Fruit fly (Drosophila melanogaster) whole organism, embryonic: ENCODE measurements around the gene Polr1D.

Source experiments
- Adf1 ChIP-seq: fragments of 200-800 bp; sonication (Bioruptor generic); IDR thresholded peaks from 2 replicates; pipeline ENCODE4 v1.3.6; 2022; ENCODE audit warnings: missing biosample characterization, missing genetic modification characterization
- Awh ChIP-seq: fragments of 200-800 bp; sonication (Bioruptor generic); IDR thresholded peaks from 2 replicates; pipeline ENCODE4, ENCODE4 v1.3.6; 2022; ENCODE audit warnings: missing biosample characterization, missing genetic modification characterization
- B-H2 ChIP-seq: fragments of 200-800 bp; sonication (Bioruptor generic); optimal IDR thresholded peaks from 2 replicates; lab custom pipeline; 2018; ENCODE audit warnings: missing biosample characterization, mild to moderate bottlenecking, missing genetic modification characterization
- Blimp-1 ChIP-seq: fragments of 200-800 bp; sonication (Bioruptor generic); optimal IDR thresholded peaks from 3 replicates; lab custom pipeline; 2018; ENCODE audit warnings: missing biosample characterization, missing genetic modification characterization, mild to moderate bottlenecking, moderate library complexity, missing genetic modification reagents
- C15 ChIP-seq: fragments of 200-800 bp; sonication (Bioruptor generic); IDR thresholded peaks from 3 replicates; pipeline ENCODE4 v1.3.6; 2022; ENCODE audit warnings: missing biosample characterization, missing genetic modification characterization
- CG10209 ChIP-seq: fragments of 200-800 bp; sonication (Bioruptor generic); optimal IDR thresholded peaks from 3 replicates; lab custom pipeline; 2017; ENCODE audit warnings: missing biosample characterization, mild to moderate bottlenecking, missing genetic modification characterization, missing genetic modification reagents
- CG10267 ChIP-seq: fragments of 200-800 bp; sonication (Bioruptor generic); optimal IDR thresholded peaks from 2 replicates; lab custom pipeline; 2018; ENCODE audit warnings: missing biosample characterization, mild to moderate bottlenecking, missing genetic modification characterization, moderate library complexity
- CG10274 ChIP-seq: fragments of 200-800 bp; sonication (Bioruptor generic); optimal IDR thresholded peaks from 3 replicates; lab custom pipeline; 2017; ENCODE audit warnings: missing biosample characterization, mild to moderate bottlenecking, missing genetic modification characterization
- CG11695 ChIP-seq: fragments of 200-800 bp; sonication (Bioruptor generic); IDR thresholded peaks from 3 replicates; pipeline ENCODE4 v1.3.6; 2022; ENCODE audit warnings: missing biosample characterization, missing genetic modification characterization
- CG12299 ChIP-seq: fragments of 200-800 bp; sonication (Bioruptor generic); optimal IDR thresholded peaks from 2 replicates; lab custom pipeline; 2018; ENCODE audit warnings: missing biosample characterization, mild to moderate bottlenecking, missing genetic modification characterization
- CG12391 ChIP-seq: fragments of 200-800 bp; sonication (Bioruptor generic); optimal IDR thresholded peaks from 3 replicates; lab custom pipeline; 2018; ENCODE audit warnings: missing biosample characterization, mild to moderate bottlenecking, missing genetic modification characterization, moderate library complexity
- CG12769 ChIP-seq: fragments of 200-800 bp; sonication (Bioruptor generic); optimal IDR thresholded peaks from 2 replicates; lab custom pipeline; 2019; ENCODE audit warnings: missing biosample characterization, mild to moderate bottlenecking, missing genetic modification characterization, moderate library complexity
- CG13287 ChIP-seq: fragments of 200-800 bp; sonication (Bioruptor generic); IDR thresholded peaks from 2 replicates; pipeline ENCODE4 v1.3.6; 2022; ENCODE audit warnings: missing biosample characterization, missing genetic modification characterization; ENCODE audit not compliant: partially characterized antibody
- CG13624 ChIP-seq: fragments of 200-800 bp; sonication (Bioruptor generic); optimal IDR thresholded peaks from 2 replicates; lab custom pipeline; 2016; ENCODE audit warnings: missing biosample characterization, missing genetic modification characterization
- CG1529 ChIP-seq: fragments of 200-800 bp; sonication (Bioruptor generic); optimal IDR thresholded peaks from 3 replicates; lab custom pipeline; 2018; ENCODE audit warnings: missing biosample characterization, missing genetic modification characterization
- CG17361 ChIP-seq: fragments of 200-800 bp; sonication (Bioruptor generic); IDR thresholded peaks from 3 replicates; pipeline ENCODE4 v1.3.6; 2022; ENCODE audit warnings: missing biosample characterization, missing genetic modification characterization
- CG18764 ChIP-seq: fragments of 200-800 bp; sonication (Bioruptor generic); optimal IDR thresholded peaks from 3 replicates; lab custom pipeline; 2016; ENCODE audit warnings: missing biosample characterization, missing genetic modification characterization
- CG2875 ChIP-seq: fragments of 200-800 bp; sonication (Bioruptor generic); optimal IDR thresholded peaks from 2 replicates; lab custom pipeline; 2017; ENCODE audit warnings: missing biosample characterization, mild to moderate bottlenecking, missing genetic modification characterization, missing genetic modification reagents
- CG2889 ChIP-seq: fragments of 200-800 bp; sonication (Bioruptor generic); IDR thresholded peaks from 3 replicates; pipeline ENCODE4 v1.3.6; 2022; ENCODE audit warnings: missing biosample characterization, missing genetic modification characterization
- CG34224 ChIP-seq: fragments of 200-800 bp; sonication (Bioruptor generic); IDR thresholded peaks from 3 replicates; pipeline ENCODE4 v1.3.6; 2022; ENCODE audit warnings: missing biosample characterization, missing genetic modification characterization; ENCODE audit not compliant: partially characterized antibody
- CG34422 ChIP-seq: fragments of 200-800 bp; sonication (Bioruptor generic); IDR thresholded peaks from 3 replicates; pipeline ENCODE4 v1.3.6; 2022; ENCODE audit warnings: missing biosample characterization, missing genetic modification characterization
- Camta ChIP-seq: fragments of 200-800 bp; sonication (Bioruptor generic); optimal IDR thresholded peaks from 2 replicates; lab custom pipeline; 2016; ENCODE audit warnings: missing biosample characterization, missing genetic modification characterization
- Chrac-16 ChIP-seq: fragments of 200-800 bp; sonication (Bioruptor generic); optimal IDR thresholded peaks from 3 replicates; lab custom pipeline; 2016; ENCODE audit warnings: missing biosample characterization, missing genetic modification characterization
- D ChIP-seq, 2 experiments: fragments of 200-800 bp in 1 of 2; fragments of >200 bp in 1 of 2; sonication (Bioruptor generic) in 1 of 2; optimal IDR thresholded peaks; 2 replicates in 1 of 2; 3 replicates in 1 of 2; lab custom pipeline; 2017; ENCODE audit warnings: mild to moderate bottlenecking in 1 of 2, missing biosample characterization in 1 of 2, missing genetic modification characterization in 1 of 2, missing genetic modification reagents in 1 of 2
- D19A ChIP-seq: fragments of 200-800 bp; optimal IDR thresholded peaks from 3 replicates; lab custom pipeline; 2019; ENCODE audit warnings: missing biosample characterization, mild to moderate bottlenecking, missing genetic modification characterization, moderate library complexity
- Dek ChIP-seq: fragments of 200-800 bp; sonication (Bioruptor generic); optimal IDR thresholded peaks from 3 replicates; lab custom pipeline; 2019; ENCODE audit warnings: missing biosample characterization, mild to moderate bottlenecking, missing genetic modification characterization, moderate library complexity
- Eip74EF ChIP-seq, 2 experiments: fragments of 200-800 bp in 1 of 2; fragments of >200 bp in 1 of 2; sonication (Bioruptor generic) in 1 of 2; optimal IDR thresholded peaks; 2 replicates each; lab custom pipeline; 2017 to 2019; ENCODE audit warnings: missing biosample characterization in 2 of 2, missing genetic modification characterization in 2 of 2, mild to moderate bottlenecking in 1 of 2, moderate library complexity in 1 of 2
- Hr51 ChIP-seq, 2 experiments: fragments of 200-800 bp; sonication (Bioruptor generic); optimal IDR thresholded peaks; 2 replicates in 1 of 2; 3 replicates in 1 of 2; lab custom pipeline; 2016 to 2018; ENCODE audit warnings: missing biosample characterization in 2 of 2, missing genetic modification characterization in 2 of 2, mild to moderate bottlenecking in 1 of 2, moderate library complexity in 1 of 2
- Mad ChIP-seq: fragments of 200-800 bp; sonication (Bioruptor generic); optimal IDR thresholded peaks from 2 replicates; lab custom pipeline; 2016; ENCODE audit warnings: missing biosample characterization, missing genetic modification characterization
- Usf ChIP-seq: fragments of 200-800 bp; sonication (Bioruptor generic); optimal IDR thresholded peaks from 2 replicates; lab custom pipeline; 2017; ENCODE audit warnings: missing genotype, missing biosample characterization, missing genetic modification characterization
- Xrp1 ChIP-seq: fragments of 200-800 bp; sonication (Bioruptor generic); IDR thresholded peaks from 2 replicates; pipeline ENCODE4 v1.3.6; 2022; ENCODE audit warnings: missing biosample characterization, missing genetic modification characterization
- amos ChIP-seq: fragments of 200-800 bp; sonication (Bioruptor generic); IDR thresholded peaks from 2 replicates; pipeline ENCODE4 v1.3.6; 2022; ENCODE audit warnings: missing biosample characterization, missing genetic modification characterization; ENCODE audit not compliant: partially characterized antibody
- bsh ChIP-seq, 2 experiments: fragments of 200-800 bp; sonication (Bioruptor generic); optimal IDR thresholded peaks; 2 replicates each; lab custom pipeline; 2017 to 2018; ENCODE audit warnings: mild to moderate bottlenecking in 2 of 2, missing biosample characterization in 2 of 2, missing genetic modification characterization in 2 of 2, moderate library complexity in 1 of 2
- ems ChIP-seq: fragments of 200-800 bp; sonication (Bioruptor generic); optimal IDR thresholded peaks from 3 replicates; lab custom pipeline; 2016; ENCODE audit warnings: missing biosample characterization, missing genetic modification characterization
- hbn ChIP-seq: fragments of 200-800 bp; sonication (Bioruptor generic); IDR thresholded peaks from 2 replicates; pipeline ENCODE4 v1.3.6; 2022; ENCODE audit warnings: missing biosample characterization, missing genetic modification characterization; ENCODE audit not compliant: partially characterized antibody
- ind ChIP-seq: fragments of 200-800 bp; sonication (Bioruptor generic); optimal IDR thresholded peaks from 3 replicates; lab custom pipeline; 2016; ENCODE audit warnings: missing biosample characterization, missing genetic modification characterization
- knrl ChIP-seq: fragments of 200-800 bp; sonication (Bioruptor generic); IDR thresholded peaks from 3 replicates; pipeline ENCODE4 v1.3.6; 2022; ENCODE audit warnings: missing biosample characterization, missing genetic modification characterization; ENCODE audit not compliant: partially characterized antibody
- lilli ChIP-seq: fragments of 200-800 bp; sonication (Bioruptor generic); optimal IDR thresholded peaks from 3 replicates; lab custom pipeline; 2016; ENCODE audit warnings: missing biosample characterization, missing genetic modification characterization
- otp ChIP-seq: fragments of 200-800 bp; sonication (Bioruptor generic); IDR thresholded peaks from 3 replicates; pipeline ENCODE4, ENCODE4 v1.3.6; 2022; ENCODE audit warnings: missing biosample characterization, missing genetic modification characterization
- pfk ChIP-seq: fragments of 200-800 bp; sonication (Bioruptor generic); optimal IDR thresholded peaks from 2 replicates; lab custom pipeline; 2018; ENCODE audit warnings: missing biosample characterization, mild to moderate bottlenecking, missing genetic modification characterization, moderate library complexity
- pho ChIP-seq: fragments of 200-800 bp; sonication (Bioruptor generic); optimal IDR thresholded peaks from 2 replicates; lab custom pipeline; 2016; ENCODE audit warnings: missing biosample characterization, missing genetic modification characterization
- pita ChIP-seq: fragments of 200-800 bp; sonication (Bioruptor generic); optimal IDR thresholded peaks from 2 replicates; lab custom pipeline; 2017; ENCODE audit warnings: missing biosample characterization, mild to moderate bottlenecking, missing genetic modification characterization
- psq ChIP-seq: fragments of 200-800 bp; sonication (Bioruptor generic); optimal IDR thresholded peaks from 2 replicates; lab custom pipeline; 2017; ENCODE audit warnings: missing biosample characterization, missing genetic modification characterization
- run ChIP-seq: fragments of 200-800 bp; sonication (Bioruptor generic); optimal IDR thresholded peaks from 3 replicates; lab custom pipeline; 2018; ENCODE audit warnings: missing biosample characterization, mild to moderate bottlenecking, missing genetic modification characterization
- schlank ChIP-seq: fragments of 200-800 bp; sonication (Bioruptor generic); optimal IDR thresholded peaks from 2 replicates; lab custom pipeline; 2018; ENCODE audit warnings: missing biosample characterization, mild to moderate bottlenecking, missing genetic modification characterization
- sens ChIP-seq: fragments of 200-800 bp; sonication (Bioruptor generic); peaks from one replicate; lab custom pipeline; 2016; ENCODE audit warnings: missing biosample characterization, missing genetic modification characterization
- sug ChIP-seq: fragments of 200-800 bp; optimal IDR thresholded peaks from 2 replicates; lab custom pipeline; 2019; ENCODE audit warnings: missing biosample characterization, mild to moderate bottlenecking, missing genetic modification characterization, moderate library complexity
- ttk ChIP-seq: fragments of 200-800 bp; sonication (Bioruptor generic); IDR thresholded peaks from 2 replicates; pipeline ENCODE4 v2.1.2; 2022; ENCODE audit warnings: missing biosample characterization, missing genetic modification characterization
- vnd ChIP-seq: fragments of 200-800 bp; sonication (Bioruptor generic); IDR thresholded peaks from 3 replicates; pipeline ENCODE4 v1.3.6; 2022; ENCODE audit warnings: missing biosample characterization, missing genetic modification characterization; ENCODE audit not compliant: partially characterized antibody

The Polr1D gene

dm6 chr2L:19154893-19155389 lies 19.9 kb upstream of the Polr1D start (continued):
- TF ChIP-seq Awh (GFP tag; lab: Robert Waterston, UW) (peak; percentile 31; the same call in 1 of the 2 replicates), CG2875 (GFP tag; lab: Kevin White, UChicago) (no peak), CG10267 (tag; lab: Kevin White, UChicago) (no peak), Hr51 (GFP tag; optimal IDR thresholded peaks at IDR 0.05; lab: Kevin White, UChicago) (no peak), CG10274 (GFP tag; lab: Kevin White, UChicago) (no peak), CG10209 (GFP tag; lab: Kevin White, UChicago) (peak; percentile 80), Chrac-16 (GFP tag; lab: Kevin White, UChicago) (no peak), Mad (no peak), run (no peak), C15 (GFP tag; lab: Robert Waterston, UW) (no peak), CG1529 (GFP tag; lab: Kevin White, UChicago) (no peak), CG18764 (GFP tag; lab: Kevin White, UChicago) (no peak), pita (GFP tag; lab: Kevin White, UChicago) (no peak), ttk (GFP tag; lab: Robert Waterston, UW) (no peak; the same call in 1 of the 2 replicates), pho (no peak), Eip74EF (GFP tag; optimal IDR thresholded peaks at IDR 0.05; lab: Kevin White, UChicago) (peak in 1 of 2 experiments; percentile 59), amos (GFP tag; lab: Robert Waterston, UW) (no peak), CG12391 (tag; lab: Kevin White, UChicago) (no peak), D (optimal IDR thresholded peaks at IDR 0.05; lab: Kevin White, UChicago) (no peak), D (GFP tag; optimal IDR thresholded peaks at IDR 0.05; lab: Kevin White, UChicago) (no peak), CG12769 (peak; percentile 50), CG13287 (GFP tag; lab: Robert Waterston, UW) (no peak), lilli (GFP tag; lab: Kevin White, UChicago) (no peak), CG2889 (GFP tag; lab: Robert Waterston, UW) (no peak), sens (GFP tag; lab: Kevin White, UChicago) (peak; percentile 73), bsh (GFP tag; optimal IDR thresholded peaks at IDR 0.05; lab: Kevin White, UChicago) (no peak), Camta (no peak), ems (no peak), sug (tag; lab: Kevin White, UChicago) (no peak), D19A (peak; percentile 11), otp (no peak), CG17361 (GFP tag; lab: Robert Waterston, UW) (no peak), CG11695 (no peak), CG34224 (GFP tag; lab: Robert Waterston, UW) (no peak), CG13624 (GFP tag; lab: Kevin White, UChicago) (no peak), Adf1 (GFP tag; lab: Robert Waterston, UW) (peak; percentile 14; the same call in 1 of the 2 replicates), Dek (tag; lab: Kevin White, UChicago) (no peak), psq (GFP tag; lab: Kevin White, UChicago) (no peak), vnd (GFP tag; lab: Robert Waterston, UW) (no peak), B-H2 (GFP tag; lab: Kevin White, UChicago) (no peak), CG34422 (GFP tag; lab: Robert Waterston, UW) (no peak), knrl (GFP tag; lab: Robert Waterston, UW) (no peak), CG12299 (no peak), Usf (no peak), pfk (peak; percentile 84), Blimp-1 (GFP tag; lab: Kevin White, UChicago) (no peak), hbn (GFP tag; lab: Robert Waterston, UW) (no peak), schlank (tag; lab: Kevin White, UChicago) (no peak), Xrp1 (GFP tag; lab: Robert Waterston, UW) (no peak), ind (no peak)
